Fruit fly (Drosophila melanogaster) whole organism, adult: ENCODE results near the gene CG2157.
A peak's percentile ranks its signal among the peaks of the same experiment; 100 is the strongest.

Source experiments
- CG11617 ChIP-seq: fragments of 200-800 bp; sonication (Bioruptor generic); optimal IDR thresholded peaks from 2 replicates; lab custom pipeline; 2017; ENCODE audit warnings: mild to moderate bottlenecking, missing biosample characterization, missing genetic modification reagents, missing genetic modification characterization
- CG12768 ChIP-seq: fragments of 200-800 bp; sonication (Bioruptor generic); optimal IDR thresholded peaks from 2 replicates; lab custom pipeline; 2017; ENCODE audit warnings: missing biosample characterization, missing genetic modification characterization, mild to moderate bottlenecking, moderate library complexity, missing genetic modification reagents
- CG14711 ChIP-seq: fragments of 200-800 bp; sonication (Bioruptor generic); optimal IDR thresholded peaks from 2 replicates; lab custom pipeline; 2018; ENCODE audit warnings: missing biosample characterization, mild to moderate bottlenecking, missing genetic modification characterization, moderate library complexity
- CG1620 ChIP-seq: fragments of 200-800 bp; sonication (Bioruptor generic); optimal IDR thresholded peaks from 2 replicates; lab custom pipeline; 2016; ENCODE audit warnings: missing biosample characterization, missing genetic modification characterization
- CG33017 ChIP-seq: fragments of 200-800 bp; sonication (Bioruptor generic); optimal IDR thresholded peaks from 2 replicates; lab custom pipeline; 2018; ENCODE audit warnings: missing biosample characterization, mild to moderate bottlenecking, missing genetic modification characterization, moderate library complexity
- CG5204 ChIP-seq: fragments of 200-800 bp; sonication (Bioruptor generic); optimal IDR thresholded peaks from 2 replicates; lab custom pipeline; 2016; ENCODE audit warnings: missing biosample characterization, missing genetic modification characterization
- CG7045 ChIP-seq: fragments of 200-800 bp; sonication (Bioruptor generic); optimal IDR thresholded peaks from 2 replicates; lab custom pipeline; 2017; ENCODE audit warnings: missing biosample characterization, mild to moderate bottlenecking, missing genetic modification characterization
- CG7101 ChIP-seq: fragments of 200-800 bp; sonication (Bioruptor generic); optimal IDR thresholded peaks from 2 replicates; lab custom pipeline; 2018; ENCODE audit warnings: missing biosample characterization, mild to moderate bottlenecking, missing genetic modification characterization, moderate library complexity
- Clk ChIP-seq: fragments of 200-800 bp; sonication (Bioruptor generic); optimal IDR thresholded peaks from 2 replicates; lab custom pipeline; 2017; ENCODE audit warnings: missing biosample characterization, missing genetic modification characterization
- Crg-1 ChIP-seq: fragments of 200-800 bp; sonication (Bioruptor generic); optimal IDR thresholded peaks from 2 replicates; lab custom pipeline; 2016; ENCODE audit warnings: missing biosample characterization, missing genetic modification characterization
- Hr96 ChIP-seq: fragments of 200-800 bp; sonication (Bioruptor generic); optimal IDR thresholded peaks from 2 replicates; lab custom pipeline; 2016; ENCODE audit warnings: missing biosample characterization, missing genetic modification characterization
- Mnt ChIP-seq: fragments of 200-800 bp; sonication (Bioruptor generic); optimal IDR thresholded peaks from 2 replicates; lab custom pipeline; 2016; ENCODE audit warnings: missing biosample characterization, mild to moderate bottlenecking, missing genetic modification characterization
- bab1 ChIP-seq: fragments of 200-800 bp; sonication (Bioruptor generic); optimal IDR thresholded peaks from 3 replicates; lab custom pipeline; 2019; ENCODE audit warnings: missing biosample characterization, mild to moderate bottlenecking, missing genetic modification characterization, moderate library complexity
- cic ChIP-seq: fragments of 200-800 bp; sonication (Bioruptor generic); optimal IDR thresholded peaks from 2 replicates; lab custom pipeline; 2017; ENCODE audit warnings: missing biosample characterization, mild to moderate bottlenecking, missing genetic modification characterization, moderate library complexity
- cnc ChIP-seq, 2 experiments: fragments of >200 bp; optimal IDR thresholded peaks; 2 replicates each; lab custom pipeline; 2017
- kay ChIP-seq: fragments of 200-800 bp; sonication (Bioruptor generic); peaks from one replicate; lab custom pipeline; 2016; ENCODE audit warnings: missing biosample characterization, missing genetic modification characterization, borderline replicate concordance
- ovo ChIP-seq: fragments of 200-800 bp; sonication (Bioruptor generic); optimal IDR thresholded peaks from 2 replicates; lab custom pipeline; 2016; ENCODE audit warnings: missing biosample characterization, missing genetic modification characterization
- pad ChIP-seq: fragments of 200-800 bp; sonication (Bioruptor generic); optimal IDR thresholded peaks from 3 replicates; lab custom pipeline; 2017; ENCODE audit warnings: missing biosample characterization, missing genetic modification characterization, mild to moderate bottlenecking, moderate library complexity, missing genetic modification reagents
- tj ChIP-seq: fragments of 200-800 bp; sonication (Bioruptor generic); optimal IDR thresholded peaks from 3 replicates; lab custom pipeline; 2017; ENCODE audit warnings: missing biosample characterization, mild to moderate bottlenecking, missing genetic modification characterization, moderate library complexity
- toe ChIP-seq: fragments of 200-800 bp; sonication (Bioruptor generic); optimal IDR thresholded peaks from 2 replicates; lab custom pipeline; 2016; ENCODE audit warnings: missing biosample characterization, missing genetic modification characterization

Gene CG2157

DNA sequence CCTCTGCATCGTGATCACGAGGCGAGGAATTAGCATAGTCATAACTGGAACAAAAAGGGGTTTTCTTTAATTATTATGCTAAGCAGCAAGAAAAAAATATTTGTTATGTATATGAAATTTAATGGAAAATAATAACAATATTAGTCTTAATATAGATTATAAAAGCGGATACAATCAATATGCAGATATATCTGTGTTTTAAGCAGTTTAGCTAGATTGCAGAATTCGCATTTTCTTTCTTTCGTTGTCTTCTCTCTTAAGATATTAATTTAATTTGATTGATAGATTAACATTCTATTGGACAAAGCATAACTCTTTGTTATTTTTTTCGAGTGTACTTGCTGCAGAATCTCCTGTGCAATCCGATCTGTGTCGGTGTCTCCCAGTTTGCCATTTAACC is 41.8 kb upstream of the CG2157 start:
- no peak for TF ChIP-seq Hr96 (GFP tag; lab: Kevin White, UChicago)
- no peak for TF ChIP-seq CG11617 (GFP tag; lab: Kevin White, UChicago)
- no peak for TF ChIP-seq CG14711
- TF ChIP-seq CG7101 = no peak
- TF ChIP-seq CG33017 = no peak
- TF ChIP-seq kay (GFP tag; lab: Kevin White, UChicago) = no peak
- TF ChIP-seq bab1 (GFP tag; lab: Kevin White, UChicago) = no peak
- TF ChIP-seq Clk = no peak
- TF ChIP-seq ovo (GFP tag; lab: Kevin White, UChicago) = no peak
- TF ChIP-seq CG1620 (GFP tag; lab: Kevin White, UChicago) = no peak

dm6 chrX:10832369-10832768 is 36.7 kb upstream of the CG2157 start:
- no peak for TF ChIP-seq cnc (optimal IDR thresholded peaks at IDR 0.05; lab: Kevin White, UChicago)
- TF ChIP-seq CG7045 (GFP tag; lab: Kevin White, UChicago) = no peak
- TF ChIP-seq CG7101 = peak; percentile 67
- peak; percentile 37 for TF ChIP-seq CG14711
- TF ChIP-seq tj (GFP tag; lab: Kevin White, UChicago) = peak; percentile 77
- TF ChIP-seq pad = peak; percentile 57
- peak; percentile 77 for TF ChIP-seq ovo (GFP tag; lab: Kevin White, UChicago)
- TF ChIP-seq kay (GFP tag; lab: Kevin White, UChicago) = no peak
- peak; percentile 78 for TF ChIP-seq bab1 (GFP tag; lab: Kevin White, UChicago)
- TF ChIP-seq CG33017 = no peak
- TF ChIP-seq Crg-1 (GFP tag; lab: Kevin White, UChicago) = peak; percentile 58
- TF ChIP-seq Hr96 (GFP tag; lab: Kevin White, UChicago) = peak; percentile 69
- peak; percentile 86 for TF ChIP-seq CG1620 (GFP tag; lab: Kevin White, UChicago)
- peak; percentile 37 for TF ChIP-seq toe (GFP tag; lab: Kevin White, UChicago)
- TF ChIP-seq CG5204 (GFP tag; lab: Kevin White, UChicago) = peak; percentile 29
- no peak for TF ChIP-seq CG12768 (GFP tag; lab: Kevin White, UChicago)
- peak; percentile 62 for TF ChIP-seq Mnt (GFP tag; lab: Kevin White, UChicago)
- no peak for TF ChIP-seq Clk
- TF ChIP-seq CG11617 (GFP tag; lab: Kevin White, UChicago) = peak; percentile 20
- TF ChIP-seq cic (GFP tag; lab: Kevin White, UChicago) = no peak

- TF ChIP-seq Clk = no peak
- TF ChIP-seq ovo (GFP tag; lab: Kevin White, UChicago) = no peak
- TF ChIP-seq CG33017 = no peak
- no peak for TF ChIP-seq bab1 (GFP tag; lab: Kevin White, UChicago)
- TF ChIP-seq CG7045 (GFP tag; lab: Kevin White, UChicago) = no peak
- no peak for TF ChIP-seq CG7101
- TF ChIP-seq kay (GFP tag; lab: Kevin White, UChicago) = no peak
- TF ChIP-seq tj (GFP tag; lab: Kevin White, UChicago) = no peak
- TF ChIP-seq CG11617 (GFP tag; lab: Kevin White, UChicago) = no peak
- no peak for TF ChIP-seq Mnt (GFP tag; lab: Kevin White, UChicago)
- TF ChIP-seq toe (GFP tag; lab: Kevin White, UChicago) = no peak
- TF ChIP-seq CG1620 (GFP tag; lab: Kevin White, UChicago) = no peak
- TF ChIP-seq cic (GFP tag; lab: Kevin White, UChicago) = no peak
- no peak for TF ChIP-seq CG5204 (GFP tag; lab: Kevin White, UChicago)
Observed at dm6 chrX:10835631-10836030, 33.5 kb upstream of the CG2157 start.

- TF ChIP-seq bab1 (GFP tag; lab: Kevin White, UChicago) (peak; percentile 20), CG7045 (GFP tag; lab: Kevin White, UChicago) (no peak)
Observed at dm6 chrX:10838962-10839361, 30.1 kb upstream of the CG2157 start, which contains the start of gene CG15210. CG15210 (plus strand) TSS chrX:10839230.

- TF ChIP-seq Clk (no peak), tj (GFP tag; lab: Kevin White, UChicago) (no peak), cic (GFP tag; lab: Kevin White, UChicago) (peak; percentile 50), CG7101 (no peak), bab1 (GFP tag; lab: Kevin White, UChicago) (peak; percentile 53), cnc (optimal IDR thresholded peaks at IDR 0.05; lab: Kevin White, UChicago) (no peak), Mnt (GFP tag; lab: Kevin White, UChicago) (no peak), ovo (GFP tag; lab: Kevin White, UChicago) (peak; percentile 4), CG1620 (GFP tag; lab: Kevin White, UChicago) (no peak), CG5204 (GFP tag; lab: Kevin White, UChicago) (no peak), Hr96 (GFP tag; lab: Kevin White, UChicago) (no peak), CG14711 (no peak), kay (GFP tag; lab: Kevin White, UChicago) (peak; percentile 77), toe (GFP tag; lab: Kevin White, UChicago) (no peak), pad (no peak), Crg-1 (GFP tag; lab: Kevin White, UChicago) (no peak)
Observed at dm6 chrX:10840892-10841564, 28.1 kb upstream of the CG2157 start.

- TF ChIP-seq ovo (GFP tag; lab: Kevin White, UChicago) (no peak), Mnt (GFP tag; lab: Kevin White, UChicago) (peak; percentile 15), cic (GFP tag; lab: Kevin White, UChicago) (no peak), CG7045 (GFP tag; lab: Kevin White, UChicago) (no peak), CG12768 (GFP tag; lab: Kevin White, UChicago) (no peak), CG1620 (GFP tag; lab: Kevin White, UChicago) (peak; percentile 16), kay (GFP tag; lab: Kevin White, UChicago) (no peak), Hr96 (GFP tag; lab: Kevin White, UChicago) (peak; percentile 32), pad (peak; percentile 21), Clk (no peak), CG5204 (GFP tag; lab: Kevin White, UChicago) (peak; percentile 50), CG11617 (GFP tag; lab: Kevin White, UChicago) (peak; percentile 37), CG33017 (no peak), cnc (optimal IDR thresholded peaks at IDR 0.05; lab: Kevin White, UChicago) (no peak), Crg-1 (GFP tag; lab: Kevin White, UChicago) (no peak), CG14711 (peak; percentile 25), toe (GFP tag; lab: Kevin White, UChicago) (no peak), bab1 (GFP tag; lab: Kevin White, UChicago) (no peak), tj (GFP tag; lab: Kevin White, UChicago) (peak; percentile 21), CG7101 (peak; percentile 56)
Observed at dm6 chrX:10841717-10842255, 27.3 kb upstream of the CG2157 start, which contains the start of gene CG15209. CG15209 (plus strand) TSS chrX:10842205.
